Fruit fly (Drosophila melanogaster) whole organism: ENCODE data around the gene CG11151.

Experiments
- CG8478 ChIP-seq: fragments of >200 bp; optimal IDR thresholded peaks from 2 replicates; lab custom pipeline; 2018; ENCODE audit warnings: inconsistent platforms
- Dll ChIP-seq: fragments of >200 bp; optimal IDR thresholded peaks from 2 replicates; lab custom pipeline; 2017
- EcR ChIP-seq, 2 experiments: fragments of >200 bp; optimal IDR thresholded peaks; 2 replicates each; lab custom pipeline; 2017; ENCODE audit warnings: missing biosample characterization in 2 of 2, missing genetic modification characterization in 2 of 2, missing genetic modification reagents in 2 of 2
- pan ChIP-seq: fragments of >200 bp; optimal IDR thresholded peaks from 2 replicates; lab custom pipeline; 2017
- psq ChIP-seq: fragments of >200 bp; optimal IDR thresholded peaks from 2 replicates; lab custom pipeline; 2017
- usp ChIP-seq: fragments of >200 bp; optimal IDR thresholded peaks from 2 replicates; lab custom pipeline; 2017; ENCODE audit warnings: missing biosample characterization, missing genetic modification characterization, mixed read lengths

dm6 chrX:13754476-13754875 is 14.9 kb downstream of the CG11151 start:
- TF ChIP-seq CG8478 (lab: Kevin White, UChicago) (no peak), pan (lab: Kevin White, UChicago) (no peak), EcR (GFP tag; optimal IDR thresholded peaks at IDR 0.05; lab: Kevin White, UChicago) (no peak), psq (lab: Kevin White, UChicago) (no peak), Dll (lab: Kevin White, UChicago) (no peak), usp (GFP tag; lab: Kevin White, UChicago) (no peak)
